Fruit fly (Drosophila melanogaster) whole organism, embryonic: Measurements from ENCODE around the gene beta'COP.

Source experiments
- Asciz ChIP-seq: fragments of 200-800 bp; sonication (Bioruptor generic); optimal IDR thresholded peaks from 2 replicates; lab custom pipeline; 2017; ENCODE audit warnings: missing biosample characterization, mild to moderate bottlenecking, missing genetic modification characterization, missing genetic modification reagents
- BEAF-32 ChIP-seq: fragments of 200-800 bp; sonication (Bioruptor generic); optimal IDR thresholded peaks from 3 replicates; lab custom pipeline; 2017; ENCODE audit warnings: missing biosample characterization, missing genetic modification characterization, mild to moderate bottlenecking, moderate library complexity, missing genetic modification reagents
- CG10209 ChIP-seq: fragments of 200-800 bp; sonication (Bioruptor generic); optimal IDR thresholded peaks from 3 replicates; lab custom pipeline; 2017; ENCODE audit warnings: missing biosample characterization, mild to moderate bottlenecking, missing genetic modification characterization, missing genetic modification reagents
- CG10366 ChIP-seq: fragments of 200-800 bp; sonication (Bioruptor generic); IDR thresholded peaks from 2 replicates; pipeline ENCODE4 v1.3.6; 2022; ENCODE audit warnings: missing biosample characterization, missing genetic modification characterization
- CG11085 ChIP-seq: fragments of 200-800 bp; sonication (Bioruptor generic); IDR thresholded peaks from 2 replicates; pipeline ENCODE4 v1.3.6; 2022; ENCODE audit warnings: missing biosample characterization, missing genetic modification characterization
- CG11398 ChIP-seq: fragments of 200-800 bp; sonication (Bioruptor generic); optimal IDR thresholded peaks from 2 replicates; lab custom pipeline; 2016; ENCODE audit warnings: missing biosample characterization, missing genetic modification characterization
- CG11504 ChIP-seq: fragments of 200-800 bp; sonication (Bioruptor generic); optimal IDR thresholded peaks from 3 replicates; lab custom pipeline; 2019; ENCODE audit warnings: missing biosample characterization, mild to moderate bottlenecking, missing genetic modification characterization, moderate library complexity
- CG1233 ChIP-seq: fragments of 200-800 bp; sonication (Bioruptor generic); optimal IDR thresholded peaks from 4 replicates; lab custom pipeline; 2018; ENCODE audit warnings: missing biosample characterization, mild to moderate bottlenecking, missing genetic modification characterization
- CG13296 ChIP-seq: fragments of 200-800 bp; sonication (Bioruptor generic); optimal IDR thresholded peaks from 3 replicates; lab custom pipeline; 2018; ENCODE audit warnings: missing biosample characterization, mild to moderate bottlenecking, missing genetic modification characterization
- CG13624 ChIP-seq: fragments of 200-800 bp; sonication (Bioruptor generic); optimal IDR thresholded peaks from 2 replicates; lab custom pipeline; 2016; ENCODE audit warnings: missing biosample characterization, missing genetic modification characterization
- CG13894 ChIP-seq: fragments of 200-800 bp; sonication (Bioruptor generic); optimal IDR thresholded peaks from 3 replicates; lab custom pipeline; 2018; ENCODE audit warnings: missing biosample characterization, mild to moderate bottlenecking, missing genetic modification characterization, moderate library complexity
- CG14667 ChIP-seq: fragments of 200-800 bp; sonication (Bioruptor generic); IDR thresholded peaks from 2 replicates; pipeline ENCODE4 v1.3.6; 2022; ENCODE audit warnings: missing biosample characterization, missing genetic modification characterization
- CG14710 ChIP-seq: fragments of 200-800 bp; sonication (Bioruptor generic); optimal IDR thresholded peaks from 3 replicates; lab custom pipeline; 2019; ENCODE audit warnings: missing biosample characterization, mild to moderate bottlenecking, missing genetic modification characterization, moderate library complexity
- CG15011 ChIP-seq: fragments of 200-800 bp; sonication (Bioruptor generic); optimal IDR thresholded peaks from 3 replicates; lab custom pipeline; 2018; ENCODE audit warnings: missing biosample characterization, mild to moderate bottlenecking, missing genetic modification characterization
- CG15601 ChIP-seq: fragments of 200-800 bp; sonication (Bioruptor generic); optimal IDR thresholded peaks from 3 replicates; lab custom pipeline; 2019; ENCODE audit warnings: missing biosample characterization, mild to moderate bottlenecking, missing genetic modification characterization, moderate library complexity
- CG1602 ChIP-seq: fragments of 200-800 bp; sonication (Bioruptor generic); optimal IDR thresholded peaks from 3 replicates; lab custom pipeline; 2016; ENCODE audit warnings: missing biosample characterization, missing genetic modification characterization
- CG17385 ChIP-seq: fragments of 200-800 bp; sonication (Bioruptor generic); optimal IDR thresholded peaks from 3 replicates; lab custom pipeline; 2018; ENCODE audit warnings: missing biosample characterization, mild to moderate bottlenecking, missing genetic modification characterization
- CG33213 ChIP-seq: fragments of 200-800 bp; sonication (Bioruptor generic); optimal IDR thresholded peaks from 3 replicates; lab custom pipeline; 2016; ENCODE audit warnings: missing biosample characterization, missing genetic modification characterization
- CG4424 ChIP-seq: fragments of 200-800 bp; sonication (Bioruptor generic); optimal IDR thresholded peaks from 3 replicates; lab custom pipeline; 2016; ENCODE audit warnings: missing biosample characterization, missing genetic modification characterization
- CG6765 ChIP-seq: fragments of 200-800 bp; sonication (Bioruptor generic); optimal IDR thresholded peaks from 3 replicates; lab custom pipeline; 2017; ENCODE audit warnings: missing biosample characterization, mild to moderate bottlenecking, missing genetic modification characterization
- CG7372 ChIP-seq: fragments of 200-800 bp; sonication (Bioruptor generic); IDR thresholded peaks from 2 replicates; pipeline ENCODE4 v1.3.6; 2022; ENCODE audit warnings: missing biosample characterization, missing genetic modification characterization
- CG7556 ChIP-seq: fragments of 200-800 bp; sonication (Bioruptor generic); optimal IDR thresholded peaks from 2 replicates; lab custom pipeline; 2017; ENCODE audit warnings: missing biosample characterization, mild to moderate bottlenecking, missing genetic modification characterization
- CG8388 ChIP-seq: fragments of 200-800 bp; sonication (Bioruptor generic); optimal IDR thresholded peaks from 2 replicates; lab custom pipeline; 2019; ENCODE audit warnings: missing biosample characterization, mild to moderate bottlenecking, missing genetic modification characterization, moderate library complexity
- CG8478 ChIP-seq: fragments of >200 bp; optimal IDR thresholded peaks from 2 replicates; lab custom pipeline; 2018
- CG8944 ChIP-seq: fragments of 200-800 bp; sonication (Bioruptor generic); optimal IDR thresholded peaks from 3 replicates; lab custom pipeline; 2016; ENCODE audit warnings: missing biosample characterization, missing genetic modification characterization
- CG9932 ChIP-seq: fragments of 200-800 bp; sonication (Bioruptor generic); IDR thresholded peaks from 2 replicates; pipeline ENCODE4 v1.3.6; 2022; ENCODE audit warnings: missing biosample characterization, missing genetic modification characterization
- Fer1 ChIP-seq: fragments of 200-800 bp; sonication (Bioruptor generic); optimal IDR thresholded peaks from 2 replicates; lab custom pipeline; 2017; ENCODE audit warnings: missing biosample characterization, mild to moderate bottlenecking, missing genetic modification characterization
- Ptx1 ChIP-seq: fragments of 200-800 bp; sonication (Bioruptor generic); IDR thresholded peaks from 2 replicates; pipeline ENCODE4 v1.3.6; 2022; ENCODE audit warnings: missing biosample characterization, missing genetic modification characterization
- Scr ChIP-seq: fragments of 200-800 bp; sonication (Bioruptor generic); IDR thresholded peaks from 2 replicates; pipeline ENCODE4 v1.3.6; 2022; ENCODE audit warnings: missing biosample characterization, missing genetic modification characterization; ENCODE audit not compliant: partially characterized antibody
- Side ChIP-seq: fragments of 200-800 bp; sonication (Bioruptor generic); optimal IDR thresholded peaks from 2 replicates; lab custom pipeline; 2016; ENCODE audit warnings: missing biosample characterization, missing genetic modification characterization
- YL-1 ChIP-seq: fragments of 200-800 bp; sonication (Bioruptor generic); optimal IDR thresholded peaks from 3 replicates; lab custom pipeline; 2017; ENCODE audit warnings: missing biosample characterization, mild to moderate bottlenecking, missing genetic modification characterization
- ac ChIP-seq: fragments of 200-800 bp; sonication (Bioruptor generic); optimal IDR thresholded peaks from 3 replicates; lab custom pipeline; 2017; ENCODE audit warnings: missing biosample characterization, mild to moderate bottlenecking, missing genetic modification characterization
- aop ChIP-seq: fragments of 200-800 bp; sonication (Bioruptor generic); IDR thresholded peaks from 2 replicates; pipeline ENCODE4 v1.3.6; 2022; ENCODE audit warnings: missing biosample characterization, missing genetic modification characterization
- br ChIP-seq: fragments of >200 bp; optimal IDR thresholded peaks from 2 replicates; lab custom pipeline; 2017
- dan ChIP-seq: fragments of 200-800 bp; sonication (Bioruptor generic); IDR thresholded peaks from 2 replicates; pipeline ENCODE4 v1.3.6; 2022; ENCODE audit warnings: missing biosample characterization, missing genetic modification characterization
- dimm ChIP-seq: fragments of 200-800 bp; sonication (Bioruptor generic); IDR thresholded peaks from 2 replicates; pipeline ENCODE4 v1.3.6; 2022; ENCODE audit warnings: missing biosample characterization, missing genetic modification characterization
- exex ChIP-seq: fragments of 200-800 bp; sonication (Bioruptor generic); optimal IDR thresholded peaks from 4 replicates; lab custom pipeline; 2018; ENCODE audit warnings: missing biosample characterization, mild to moderate bottlenecking, missing genetic modification characterization, moderate library complexity
- gce ChIP-seq: fragments of 200-800 bp; sonication (Bioruptor generic); IDR thresholded peaks from 3 replicates; pipeline ENCODE4 v1.3.6; 2022; ENCODE audit warnings: missing biosample characterization, missing genetic modification characterization
- grau ChIP-seq: fragments of 200-800 bp; optimal IDR thresholded peaks from 3 replicates; lab custom pipeline; 2019; ENCODE audit warnings: missing biosample characterization, mild to moderate bottlenecking, missing genetic modification characterization, moderate library complexity
- h ChIP-seq: fragments of >200 bp; optimal IDR thresholded peaks from 2 replicates; lab custom pipeline; 2017
- inv ChIP-seq: fragments of 200-800 bp; sonication (Bioruptor generic); IDR thresholded peaks from 2 replicates; pipeline ENCODE4 v1.3.6; 2022; ENCODE audit warnings: missing biosample characterization, missing genetic modification characterization; ENCODE audit not compliant: partially characterized antibody
- lilli ChIP-seq: fragments of 200-800 bp; sonication (Bioruptor generic); optimal IDR thresholded peaks from 3 replicates; lab custom pipeline; 2016; ENCODE audit warnings: missing biosample characterization, missing genetic modification characterization
- nau ChIP-seq: fragments of 200-800 bp; sonication (Bioruptor generic); optimal IDR thresholded peaks from 3 replicates; lab custom pipeline; 2017; ENCODE audit warnings: missing biosample characterization, mild to moderate bottlenecking, missing genetic modification characterization, missing genetic modification reagents
- nerfin-1 ChIP-seq: fragments of 200-800 bp; sonication (Bioruptor generic); optimal IDR thresholded peaks from 3 replicates; lab custom pipeline; 2019; ENCODE audit warnings: missing biosample characterization, mild to moderate bottlenecking, missing genetic modification characterization, moderate library complexity
- nmo ChIP-seq: fragments of 200-800 bp; sonication (Bioruptor generic); optimal IDR thresholded peaks from 2 replicates; lab custom pipeline; 2018; ENCODE audit warnings: missing biosample characterization, mild to moderate bottlenecking, missing genetic modification characterization, moderate library complexity
- nom ChIP-seq: fragments of 200-800 bp; sonication (Bioruptor generic); optimal IDR thresholded peaks from 2 replicates; lab custom pipeline; 2017; ENCODE audit warnings: missing biosample characterization, missing genetic modification characterization, mild to moderate bottlenecking, moderate library complexity, missing genetic modification reagents
- peb ChIP-seq: fragments of 200-800 bp; sonication (Bioruptor generic); IDR thresholded peaks from 2 replicates; pipeline ENCODE4 v1.3.6; 2022; ENCODE audit warnings: missing biosample characterization, missing genetic modification characterization
- pfk ChIP-seq: fragments of 200-800 bp; sonication (Bioruptor generic); optimal IDR thresholded peaks from 2 replicates; lab custom pipeline; 2018; ENCODE audit warnings: missing biosample characterization, mild to moderate bottlenecking, missing genetic modification characterization, moderate library complexity
- pnt ChIP-seq: fragments of 200-800 bp; sonication (Bioruptor generic); optimal IDR thresholded peaks from 3 replicates; lab custom pipeline; 2016; ENCODE audit warnings: missing biosample characterization, missing genetic modification characterization
- salm ChIP-seq: fragments of 200-800 bp; sonication (Bioruptor generic); optimal IDR thresholded peaks from 2 replicates; lab custom pipeline; 2018; ENCODE audit warnings: missing biosample characterization, mild to moderate bottlenecking, missing genetic modification characterization
- seq ChIP-seq: fragments of 200-800 bp; sonication (Bioruptor generic); IDR thresholded peaks from 2 replicates; pipeline ENCODE4 v1.3.6; 2022; ENCODE audit warnings: missing biosample characterization, missing genetic modification characterization
- shn ChIP-seq: fragments of 200-800 bp; sonication (Bioruptor generic); optimal IDR thresholded peaks from 3 replicates; lab custom pipeline; 2016; ENCODE audit warnings: missing biosample characterization, missing genetic modification characterization

The beta'COP gene

DNA sequence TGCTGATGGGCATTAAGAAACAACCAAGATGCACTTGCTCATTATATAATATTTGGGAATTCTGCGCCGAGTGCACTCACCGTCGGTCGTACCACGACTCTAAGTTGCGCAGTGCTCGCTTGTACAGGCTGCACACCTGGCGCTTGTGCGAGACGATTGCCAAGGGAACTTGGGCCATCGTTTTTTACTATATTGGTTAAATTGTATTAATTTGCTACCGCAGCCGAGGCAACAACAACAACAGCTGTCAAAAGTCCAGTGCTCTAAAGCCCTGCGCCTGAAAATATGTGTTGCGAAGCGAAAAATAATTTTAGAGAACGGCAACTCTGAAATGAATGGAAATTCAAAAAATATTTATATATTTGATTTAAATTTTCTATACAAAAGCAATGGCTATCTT is 7.9 kb upstream of the beta'COP start, which contains the start of gene ND-B22 (continued):
- TF ChIP-seq aop (GFP tag; lab: Robert Waterston, UW), result no peak
- no peak for TF ChIP-seq Side (GFP tag; lab: Kevin White, UChicago)
- TF ChIP-seq Fer1 (GFP tag; lab: Kevin White, UChicago), result peak; percentile 61
- no peak for TF ChIP-seq h (lab: Kevin White, UChicago)
- TF ChIP-seq nmo (GFP tag; lab: Kevin White, UChicago), result peak; percentile 39
- no peak for TF ChIP-seq Asciz (GFP tag; lab: Kevin White, UChicago)
- peak; percentile 16 for TF ChIP-seq CG7556 (GFP tag; lab: Kevin White, UChicago)
- no peak for TF ChIP-seq peb (GFP tag; lab: Robert Waterston, UW)
- peak; percentile 24 for TF ChIP-seq CG1602 (GFP tag; lab: Kevin White, UChicago)
- TF ChIP-seq CG8478, result no peak
- TF ChIP-seq CG6765 (GFP tag; lab: Kevin White, UChicago), result no peak
- no peak for TF ChIP-seq ac
- peak; percentile 70 for TF ChIP-seq CG9932 (GFP tag; lab: Robert Waterston, UW)
- TF ChIP-seq CG10366 (GFP tag; lab: Robert Waterston, UW), result no peak
- no peak for TF ChIP-seq exex (tag; lab: Kevin White, UChicago)
- no peak for TF ChIP-seq CG15011 (GFP tag; lab: Kevin White, UChicago)
- TF ChIP-seq CG17385, result peak; percentile 49
- peak; percentile 25 for TF ChIP-seq BEAF-32 (GFP tag; lab: Kevin White, UChicago)
- TF ChIP-seq nerfin-1, result no peak
- peak; percentile 42 for TF ChIP-seq CG14710
- peak; percentile 36; the same call in 1 of the 2 replicates for TF ChIP-seq Ptx1 (GFP tag; lab: Robert Waterston, UW)
- no peak for TF ChIP-seq CG11398 (GFP tag; lab: Kevin White, UChicago)
- TF ChIP-seq dimm (GFP tag; lab: Robert Waterston, UW), result no peak
- TF ChIP-seq seq (GFP tag; lab: Robert Waterston, UW), result no peak
- peak; percentile 6 for TF ChIP-seq shn (GFP tag; lab: Kevin White, UChicago)
- TF ChIP-seq CG11085 (GFP tag; lab: Robert Waterston, UW), result 0 out of 2 replicates have a peak, but pooled peaks have one; percentile 11
- TF ChIP-seq CG14667 (GFP tag; lab: Robert Waterston, UW), result no peak
- peak; percentile 39 for TF ChIP-seq CG1233 (GFP tag; lab: Kevin White, UChicago)
- peak; percentile 67 for TF ChIP-seq lilli (GFP tag; lab: Kevin White, UChicago)
- peak; percentile 37 for TF ChIP-seq nom (GFP tag; lab: Kevin White, UChicago)
- TF ChIP-seq CG11504 (tag; lab: Kevin White, UChicago), result peak; percentile 32
- TF ChIP-seq CG7372, result no peak
- no peak for TF ChIP-seq salm
- no peak for TF ChIP-seq gce (GFP tag; lab: Robert Waterston, UW)
- TF ChIP-seq CG13624 (GFP tag; lab: Kevin White, UChicago), result peak; percentile 17
- TF ChIP-seq CG4424 (GFP tag; lab: Kevin White, UChicago), result peak; percentile 26
- TF ChIP-seq CG13894 (tag; lab: Kevin White, UChicago), result peak; percentile 8
- peak; percentile 32 for TF ChIP-seq nau
- peak; percentile 84 for TF ChIP-seq YL-1 (GFP tag; lab: Kevin White, UChicago)
- TF ChIP-seq pnt (GFP tag; lab: Kevin White, UChicago), result no peak
- TF ChIP-seq CG8944 (GFP tag; lab: Kevin White, UChicago), result no peak
- peak; percentile 30 for TF ChIP-seq CG33213 (GFP tag; lab: Kevin White, UChicago)
- TF ChIP-seq CG15601 (tag; lab: Kevin White, UChicago), result peak; percentile 52
- TF ChIP-seq br (lab: Kevin White, UChicago), result no peak
- 0 out of 2 replicates have a peak, but pooled peaks have one; percentile 25 for TF ChIP-seq Scr (GFP tag; lab: Robert Waterston, UW)
- no peak for TF ChIP-seq dan
- TF ChIP-seq grau (tag; lab: Kevin White, UChicago), result peak; percentile 43
- TF ChIP-seq pfk, result no peak
- no peak; the same call in 1 of the 2 replicates for TF ChIP-seq inv (GFP tag; lab: Robert Waterston, UW)
- TF ChIP-seq CG8388, result no peak
- TF ChIP-seq CG13296 (GFP tag; lab: Kevin White, UChicago), result peak; percentile 36
- peak; percentile 33 for TF ChIP-seq CG10209
